Worm (Caenorhabditis elegans) whole organism, L4 larva: ENCODE results near the gene imp-3.

Experiments
- D1046.2 ChIP-seq: fragments of 200-800 bp; sonication (Bioruptor generic); IDR thresholded peaks from 2 replicates; pipeline ENCODE4 v1.3.6; 2022; ENCODE audit warnings: missing genetic modification characterization, missing compliant biosample characterization
- F10B5.3 ChIP-seq: sonication (generic microtip); optimal IDR thresholded peaks from 2 replicates; lab custom pipeline; 2016; ENCODE audit warnings: mild to moderate bottlenecking, missing genetic modification characterization, missing compliant biosample characterization
- Y105C5A.15 ChIP-seq: fragments of 200-800 bp; sonication (Bioruptor generic); IDR thresholded peaks from 2 replicates; pipeline ENCODE4 v1.3.6; 2022; ENCODE audit warnings: missing genetic modification characterization, missing compliant biosample characterization
- ZK337.2 ChIP-seq: fragments of 200-800 bp; sonication (Bioruptor generic); IDR thresholded peaks from 2 replicates; pipeline ENCODE4 v1.3.6; 2022; ENCODE audit warnings: missing genetic modification reagents, missing genetic modification characterization, missing compliant biosample characterization
- arid-1 ChIP-seq: fragments of 200-800 bp; sonication (Bioruptor generic); conservative IDR thresholded peaks from 2 replicates; pipeline ENCODE4 v1.3.6; 2022; ENCODE audit warnings: missing genetic modification reagents, missing genetic modification characterization, missing compliant biosample characterization
- ceh-32 ChIP-seq: sonication (generic microtip); optimal IDR thresholded peaks from 2 replicates; lab custom pipeline; 2016; ENCODE audit warnings: mild to moderate bottlenecking, missing genetic modification characterization, missing compliant biosample characterization; ENCODE audit not compliant: poor library complexity
- ceh-62 ChIP-seq: sonication (generic microtip); optimal IDR thresholded peaks from 2 replicates; lab custom pipeline; 2017; ENCODE audit warnings: missing biosample characterization, missing genetic modification characterization
- daf-12 ChIP-seq: fragments of 150-350 bp; optimal IDR thresholded peaks from 2 replicates; lab custom pipeline; 2014; ENCODE audit warnings: missing biosample characterization, missing genetic modification reagents, missing genetic modification characterization
- daf-16 ChIP-seq, 3 experiments: sonication (generic microtip); optimal IDR thresholded peaks; 2 replicates each; lab custom pipeline; 2016 to 2017; ENCODE audit warnings: missing genetic modification characterization in 3 of 3, missing genetic modification reagents in 3 of 3, mild to moderate bottlenecking in 2 of 3, missing compliant biosample characterization in 2 of 3, missing biosample characterization in 1 of 3, moderate library complexity in 1 of 3
- daf-19 ChIP-seq: fragments of 200-800 bp; sonication (Bioruptor generic); conservative IDR thresholded peaks from 2 replicates; pipeline ENCODE4 v1.3.6; 2022; ENCODE audit warnings: missing genetic modification characterization, missing compliant biosample characterization
- dmd-6 ChIP-seq: fragments of 200-800 bp; sonication (Bioruptor generic); IDR thresholded peaks from 2 replicates; pipeline ENCODE4 v1.3.6; 2022; ENCODE audit warnings: missing genetic modification reagents, missing genetic modification characterization, missing compliant biosample characterization
- dve-1 ChIP-seq: sonication (generic microtip); optimal IDR thresholded peaks from 2 replicates; lab custom pipeline; 2017; ENCODE audit warnings: antibody characterized with exemption, mild to moderate bottlenecking, missing genetic modification characterization, missing compliant biosample characterization; ENCODE audit not compliant: insufficient read depth
- egl-27 ChIP-seq: sonication (generic microtip); optimal IDR thresholded peaks from 3 replicates; lab custom pipeline; 2017; ENCODE audit warnings: missing biosample characterization, missing genetic modification reagents, missing genetic modification characterization
- fkh-10 ChIP-seq: fragments of 150-350 bp; optimal IDR thresholded peaks from 2 replicates; lab custom pipeline; 2014; ENCODE audit warnings: missing biosample characterization, missing genetic modification reagents, missing genetic modification characterization
- fos-1 ChIP-seq: fragments of 150-350 bp; optimal IDR thresholded peaks from 2 replicates; lab custom pipeline; 2014; ENCODE audit warnings: missing biosample characterization, missing genetic modification characterization
- gei-8 ChIP-seq: fragments of 200-800 bp; sonication (Bioruptor generic); optimal IDR thresholded peaks from 2 replicates; lab custom pipeline; 2018; ENCODE audit warnings: mild to moderate bottlenecking, missing genetic modification characterization, missing compliant biosample characterization
- hlh-11 ChIP-seq: fragments of 200-800 bp; sonication (Bioruptor generic); optimal IDR thresholded peaks from 2 replicates; lab custom pipeline; 2018; ENCODE audit warnings: mild to moderate bottlenecking, missing genetic modification characterization, missing compliant biosample characterization
- hlh-30 ChIP-seq: sonication (generic microtip); optimal IDR thresholded peaks from 2 replicates; lab custom pipeline; 2017; ENCODE audit warnings: antibody characterized with exemption, mild to moderate bottlenecking, missing genetic modification characterization, missing compliant biosample characterization; ENCODE audit not compliant: insufficient read depth
- hmg-1.1 ChIP-seq: fragments of 200-800 bp; sonication (Bioruptor generic); IDR thresholded peaks from 2 replicates; pipeline ENCODE4 v1.3.6; 2022; ENCODE audit warnings: missing genetic modification reagents, missing genetic modification characterization, missing compliant biosample characterization
- lim-7 ChIP-seq: fragments of 200-800 bp; sonication (Bioruptor generic); IDR thresholded peaks from 2 replicates; pipeline ENCODE4 v1.3.6; 2022; ENCODE audit warnings: missing genetic modification characterization, missing compliant biosample characterization
- lin-1 ChIP-seq: fragments of 200-800 bp; sonication (Bioruptor generic); IDR thresholded peaks from 2 replicates; pipeline ENCODE4 v1.3.6; 2022; ENCODE audit warnings: missing genetic modification reagents, missing genetic modification characterization, missing compliant biosample characterization
- lin-13 ChIP-seq: fragments of 150-350 bp; optimal IDR thresholded peaks from 2 replicates; lab custom pipeline; 2014; ENCODE audit warnings: missing biosample characterization, missing genetic modification reagents, missing genetic modification characterization
- lin-15B ChIP-seq: fragments of 150-350 bp; sonication (generic microtip); optimal IDR thresholded peaks from 3 replicates; lab custom pipeline; 2014; ENCODE audit warnings: missing biosample characterization, missing genetic modification characterization
- lin-38 ChIP-seq: fragments of 200-800 bp; sonication (Bioruptor generic); IDR thresholded peaks from 2 replicates; pipeline ENCODE4 v1.3.6; 2022; ENCODE audit warnings: missing genetic modification reagents, missing genetic modification characterization, missing compliant biosample characterization
- lin-39 ChIP-seq: fragments of 150-350 bp; optimal IDR thresholded peaks from 2 replicates; lab custom pipeline; 2014; ENCODE audit warnings: missing biosample characterization, missing genetic modification reagents, missing genetic modification characterization
- madf-5 ChIP-seq, 2 experiments: fragments of 200-800 bp; sonication (Bioruptor generic); IDR thresholded peaks; 2 replicates each; pipeline ENCODE4 v1.3.6; 2022; ENCODE audit warnings: missing compliant biosample characterization in 2 of 2, missing genetic modification characterization in 2 of 2
- mes-2 ChIP-seq: sonication (generic microtip); optimal IDR thresholded peaks from 2 replicates; lab custom pipeline; 2016; ENCODE audit warnings: missing genotype, mild to moderate bottlenecking, missing genetic modification characterization, missing compliant biosample characterization; ENCODE audit not compliant: poor library complexity, severe bottlenecking
- mxl-3 ChIP-seq: fragments of 200-800 bp; sonication (Bioruptor generic); optimal IDR thresholded peaks from 2 replicates; lab custom pipeline; 2018; ENCODE audit warnings: mild to moderate bottlenecking, missing genetic modification characterization, missing compliant biosample characterization
- nhr-111 ChIP-seq: fragments of 200-800 bp; sonication (Bioruptor generic); optimal IDR thresholded peaks from 2 replicates; lab custom pipeline; 2018; ENCODE audit warnings: mild to moderate bottlenecking, missing genetic modification characterization, missing compliant biosample characterization
- nhr-25 ChIP-seq: sonication (generic microtip); optimal IDR thresholded peaks from 2 replicates; lab custom pipeline; 2017; ENCODE audit warnings: missing genetic modification characterization, mild to moderate bottlenecking, missing compliant biosample characterization, antibody characterized with exemption, moderate library complexity, borderline replicate concordance; ENCODE audit not compliant: insufficient read depth
- nhr-28 ChIP-seq: fragments of 150-350 bp; optimal IDR thresholded peaks from 2 replicates; lab custom pipeline; 2014; ENCODE audit warnings: missing biosample characterization, missing genetic modification characterization
- nhr-42 ChIP-seq: fragments of 200-800 bp; sonication (Bioruptor generic); IDR thresholded peaks from 2 replicates; pipeline ENCODE4 v1.3.6; 2022; ENCODE audit warnings: missing genetic modification characterization, missing compliant biosample characterization
- nhr-76 ChIP-seq: fragments of 150-350 bp; optimal IDR thresholded peaks from 2 replicates; lab custom pipeline; 2014; ENCODE audit warnings: missing biosample characterization, missing genetic modification characterization
- nhr-77 ChIP-seq: fragments of 150-350 bp; optimal IDR thresholded peaks from 2 replicates; lab custom pipeline; 2014; ENCODE audit warnings: missing biosample characterization, missing genetic modification characterization
- pqm-1 ChIP-seq: sonication (generic microtip); optimal IDR thresholded peaks from 2 replicates; lab custom pipeline; 2017; ENCODE audit warnings: missing biosample characterization, missing genetic modification characterization
- saeg-2 ChIP-seq: fragments of 200-800 bp; sonication (Bioruptor generic); IDR thresholded peaks from 2 replicates; pipeline ENCODE4 v1.3.6; 2022; ENCODE audit warnings: missing genetic modification reagents, missing genetic modification characterization, missing compliant biosample characterization
- skn-1 ChIP-seq: fragments of 150-350 bp; optimal IDR thresholded peaks from 2 replicates; lab custom pipeline; 2014; ENCODE audit warnings: missing biosample characterization, missing genetic modification characterization
- snpc-1.2 ChIP-seq: fragments of 200-800 bp; sonication (Bioruptor generic); IDR thresholded peaks from 2 replicates; pipeline ENCODE4 v1.3.6; 2022; ENCODE audit warnings: missing genetic modification reagents, missing genetic modification characterization, missing compliant biosample characterization
- snpc-4 ChIP-seq: fragments of 150-350 bp; optimal IDR thresholded peaks from 2 replicates; lab custom pipeline; 2014; ENCODE audit warnings: missing biosample characterization, missing genetic modification characterization
- spr-1 ChIP-seq: sonication (generic microtip); optimal IDR thresholded peaks from 2 replicates; lab custom pipeline; 2016; ENCODE audit warnings: mild to moderate bottlenecking, missing genetic modification characterization, missing compliant biosample characterization
- tra-1 ChIP-seq: fragments of 200-800 bp; sonication (Bioruptor generic); IDR thresholded peaks from 2 replicates; pipeline ENCODE4 v1.3.6; 2022; ENCODE audit warnings: missing genetic modification reagents, missing genetic modification characterization, missing compliant biosample characterization
- unc-130 ChIP-seq: sonication (generic microtip); optimal IDR thresholded peaks from 2 replicates; lab custom pipeline; 2016; ENCODE audit warnings: missing genetic modification reagents, missing genetic modification characterization, missing compliant biosample characterization
- unc-62 ChIP-seq, 3 experiments: fragments of 150-350 bp in 1 of 3; sonication (generic microtip); optimal IDR thresholded peaks in 2 of 3; peaks in 1 of 3; 1 replicate in 1 of 3; 2 replicates in 2 of 3; lab custom pipeline; 2014 to 2017; ENCODE audit warnings: missing biosample characterization in 3 of 3, missing genetic modification characterization in 3 of 3, missing genetic modification reagents in 3 of 3, missing genotype in 1 of 3
- vab-7 ChIP-seq: fragments of 200-800 bp; sonication (Bioruptor generic); IDR thresholded peaks from 2 replicates; pipeline ENCODE4 v1.3.6; 2022; ENCODE audit warnings: missing genetic modification reagents, missing genetic modification characterization, missing compliant biosample characterization
- zag-1 ChIP-seq: fragments of 150-350 bp; optimal IDR thresholded peaks from 2 replicates; lab custom pipeline; 2014; ENCODE audit warnings: missing biosample characterization, missing genetic modification characterization
- zfp-3 ChIP-seq: fragments of 200-800 bp; sonication (Bioruptor generic); conservative IDR thresholded peaks from 2 replicates; pipeline ENCODE4 v1.3.6; 2022; ENCODE audit warnings: missing genetic modification reagents, missing genetic modification characterization, missing compliant biosample characterization
- zip-11 ChIP-seq: fragments of 200-800 bp; sonication (Bioruptor generic); IDR thresholded peaks from 2 replicates; pipeline ENCODE4 v1.3.6; 2022; ENCODE audit warnings: missing genetic modification characterization, missing compliant biosample characterization
- zip-2 ChIP-seq: fragments of 150-350 bp; optimal IDR thresholded peaks from 2 replicates; lab custom pipeline; 2014; ENCODE audit warnings: missing biosample characterization, missing genetic modification characterization
- ztf-11 ChIP-seq: fragments of 150-350 bp; optimal IDR thresholded peaks from 2 replicates; lab custom pipeline; 2014; ENCODE audit warnings: missing biosample characterization, missing genetic modification characterization
- ztf-7 ChIP-seq: fragments of 150-350 bp; optimal IDR thresholded peaks from 2 replicates; lab custom pipeline; 2014; ENCODE audit warnings: missing biosample characterization, missing genetic modification characterization

imp-3 gene

ce11 chrIV:7783801-7784411 lies 5.5 kb downstream of the imp-3 start, which contains the start of gene tag-321:
tag-321 (minus strand) TSS chrIV:7783851.
- TF ChIP-seq vab-7 (no peak), hlh-11 (tag; lab: Kevin White, UChicago) (peak; percentile 36), egl-27 (no peak), pqm-1 (tag; lab: Kevin White, UChicago) (no peak), ZK337.2 (GFP tag; lab: Robert Waterston, UW) (no peak), daf-19 (GFP tag; lab: Robert Waterston, UW) (no peak), daf-16 (GFP tag; optimal IDR thresholded peaks at IDR 0.05; lab: Kevin White, UChicago) (no peak), daf-16 (tag; optimal IDR thresholded peaks at IDR 0.05; lab: Kevin White, UChicago) (peak; percentile 82), F10B5.3 (tag; lab: Kevin White, UChicago) (no peak), lin-1 (no peak), lin-15B (no peak), fkh-10 (GFP tag; lab: Kevin White, UChicago) (no peak), nhr-25 (no peak), gei-8 (GFP tag; lab: Kevin White, UChicago) (no peak), unc-130 (GFP tag; lab: Kevin White, UChicago) (no peak), Y105C5A.15 (GFP tag; lab: Robert Waterston, UW) (no peak), ztf-11 (tag; lab: Kevin White, UChicago) (no peak), saeg-2 (GFP tag; lab: Robert Waterston, UW) (no peak), ceh-62 (tag; lab: Kevin White, UChicago) (no peak), D1046.2 (GFP tag; lab: Robert Waterston, UW) (no peak), spr-1 (tag; lab: Kevin White, UChicago) (no peak), dmd-6 (peak; percentile 60), lin-39 (tag; lab: Kevin White, UChicago) (no peak), mes-2 (tag; lab: Kevin White, UChicago) (peak; percentile 28), zip-11 (GFP tag; lab: Robert Waterston, UW) (no peak), ceh-32 (tag; lab: Kevin White, UChicago) (no peak), hmg-1.1 (GFP tag; lab: Robert Waterston, UW) (no peak), ztf-7 (no peak), arid-1 (GFP tag; lab: Robert Waterston, UW) (no peak), madf-5 (GFP tag; IDR thresholded peaks at IDR 0.05; lab: Robert Waterston, UW) (no peak), nhr-76 (tag; lab: Kevin White, UChicago) (no peak), nhr-77 (tag; lab: Kevin White, UChicago) (peak; percentile 32), skn-1 (no peak), daf-12 (tag; lab: Kevin White, UChicago) (no peak), lim-7 (GFP tag; lab: Robert Waterston, UW) (no peak), dve-1 (peak; percentile 62), nhr-111 (GFP tag; lab: Kevin White, UChicago) (no peak), snpc-4 (no peak), nhr-28 (peak; percentile 75), lin-38 (GFP tag; lab: Robert Waterston, UW) (no peak), lin-13 (GFP tag; lab: Kevin White, UChicago) (no peak), snpc-1.2 (GFP tag; lab: Robert Waterston, UW) (no peak), unc-62 (GFP tag; optimal IDR thresholded peaks at IDR 0.05 in 1 of 2; lab: Kevin White, UChicago) (no peak), unc-62 (tag; optimal IDR thresholded peaks at IDR 0.05; lab: Kevin White, UChicago) (no peak), tra-1 (GFP tag; lab: Robert Waterston, UW) (no peak), hlh-30 (tag; lab: Kevin White, UChicago) (peak; percentile 49), zip-2 (no peak), fos-1 (no peak), zfp-3 (no peak), nhr-42 (GFP tag; lab: Robert Waterston, UW) (no peak), mxl-3 (GFP tag; lab: Kevin White, UChicago) (no peak), zag-1 (tag; lab: Kevin White, UChicago) (no peak)
